Worm (Caenorhabditis elegans) whole organism, L4 larva: ENCODE measurements around the gene tpst-2.

Experiments
- F26F4.8 ChIP-seq: fragments of 200-800 bp; sonication (Bioruptor generic); conservative IDR thresholded peaks from 2 replicates; pipeline ENCODE4 v1.3.6; 2022; ENCODE audit warnings: missing genetic modification characterization, missing compliant biosample characterization
- F37D6.2 ChIP-seq: sonication (generic microtip); optimal IDR thresholded peaks from 2 replicates; lab custom pipeline; 2016; ENCODE audit warnings: mild to moderate bottlenecking, missing genetic modification characterization, missing compliant biosample characterization
- F44E2.7 ChIP-seq: fragments of 200-800 bp; sonication (Bioruptor generic); IDR thresholded peaks from 2 replicates; pipeline ENCODE4 v2.1.2; 2022; ENCODE audit warnings: missing genetic modification characterization, missing compliant biosample characterization
- F49E8.2 ChIP-seq: sonication (generic microtip); optimal IDR thresholded peaks from 2 replicates; lab custom pipeline; 2016; ENCODE audit warnings: missing compliant biosample characterization, mild to moderate bottlenecking, missing genetic modification characterization, borderline replicate concordance
- T26A8.4 ChIP-seq: fragments of 200-800 bp; sonication (Bioruptor generic); IDR thresholded peaks from 2 replicates; pipeline ENCODE4 v1.3.6; 2022; ENCODE audit warnings: missing genetic modification characterization, missing compliant biosample characterization
- Y75B8A.6 ChIP-seq: fragments of 200-800 bp; sonication (Bioruptor generic); IDR thresholded peaks from 2 replicates; pipeline ENCODE4 v1.3.6; 2022; ENCODE audit warnings: missing genetic modification reagents, missing genetic modification characterization, missing compliant biosample characterization
- ZK337.2 ChIP-seq: fragments of 200-800 bp; sonication (Bioruptor generic); IDR thresholded peaks from 2 replicates; pipeline ENCODE4 v1.3.6; 2022; ENCODE audit warnings: missing genetic modification reagents, missing genetic modification characterization, missing compliant biosample characterization
- ama-1 ChIP-seq: fragments of 150-350 bp; optimal IDR thresholded peaks from 2 replicates; lab custom pipeline; 2014; ENCODE audit warnings: inconsistent platforms, mixed read lengths
- arid-1 ChIP-seq: fragments of 200-800 bp; sonication (Bioruptor generic); conservative IDR thresholded peaks from 2 replicates; pipeline ENCODE4 v1.3.6; 2022; ENCODE audit warnings: missing genetic modification reagents, missing genetic modification characterization, missing compliant biosample characterization
- attf-4 ChIP-seq: sonication (generic microtip); optimal IDR thresholded peaks from 3 replicates; lab custom pipeline; 2017; ENCODE audit warnings: missing biosample characterization, missing genetic modification characterization
- ceh-20 ChIP-seq: fragments of 200-800 bp; sonication (Bioruptor generic); IDR thresholded peaks from 2 replicates; pipeline ENCODE4 v1.3.6; 2022; ENCODE audit warnings: missing genetic modification reagents, missing genetic modification characterization, missing compliant biosample characterization
- ceh-28 ChIP-seq: fragments of 150-350 bp; optimal IDR thresholded peaks from 2 replicates; lab custom pipeline; 2014; ENCODE audit warnings: missing biosample characterization, missing genetic modification reagents, missing genetic modification characterization
- ceh-82 ChIP-seq: sonication (generic microtip); optimal IDR thresholded peaks from 2 replicates; lab custom pipeline; 2017; ENCODE audit warnings: missing biosample characterization, missing genetic modification characterization
- ctbp-1 ChIP-seq: fragments of 200-800 bp; sonication (Bioruptor generic); IDR thresholded peaks from 2 replicates; pipeline ENCODE4 v1.3.6; 2022; ENCODE audit warnings: missing genetic modification reagents, missing genetic modification characterization, missing compliant biosample characterization
- daf-19 ChIP-seq: fragments of 200-800 bp; sonication (Bioruptor generic); conservative IDR thresholded peaks from 2 replicates; pipeline ENCODE4 v1.3.6; 2022; ENCODE audit warnings: missing genetic modification characterization, missing compliant biosample characterization
- daf-8 ChIP-seq: fragments of 200-800 bp; sonication (Bioruptor generic); IDR thresholded peaks from 2 replicates; pipeline ENCODE4 v1.3.6; 2022; ENCODE audit warnings: missing genetic modification characterization, missing compliant biosample characterization
- dmd-8 ChIP-seq: fragments of 200-800 bp; sonication (Bioruptor generic); IDR thresholded peaks from 2 replicates; pipeline ENCODE4 v1.3.6; 2022; ENCODE audit warnings: missing genetic modification characterization, missing compliant biosample characterization
- dmd-9 ChIP-seq: fragments of 200-800 bp; sonication (Bioruptor generic); IDR thresholded peaks from 2 replicates; pipeline ENCODE4 v1.3.6; 2022; ENCODE audit warnings: missing genetic modification reagents, missing genetic modification characterization, missing compliant biosample characterization
- duxl-1 ChIP-seq: sonication (generic microtip); optimal IDR thresholded peaks from 2 replicates; lab custom pipeline; 2016; ENCODE audit warnings: mild to moderate bottlenecking, missing genetic modification characterization, moderate library complexity, missing compliant biosample characterization; ENCODE audit not compliant: poor library complexity
- dve-1 ChIP-seq: sonication (generic microtip); optimal IDR thresholded peaks from 2 replicates; lab custom pipeline; 2017; ENCODE audit warnings: antibody characterized with exemption, mild to moderate bottlenecking, missing genetic modification characterization, missing compliant biosample characterization; ENCODE audit not compliant: insufficient read depth
- egl-27 ChIP-seq: sonication (generic microtip); optimal IDR thresholded peaks from 3 replicates; lab custom pipeline; 2017; ENCODE audit warnings: missing biosample characterization, missing genetic modification reagents, missing genetic modification characterization
- egl-43 ChIP-seq: fragments of 200-800 bp; sonication (Bioruptor generic); IDR thresholded peaks from 2 replicates; pipeline ENCODE4 v1.3.6; 2022; ENCODE audit warnings: missing genetic modification reagents, missing genetic modification characterization, missing compliant biosample characterization
- gei-8 ChIP-seq: fragments of 200-800 bp; sonication (Bioruptor generic); optimal IDR thresholded peaks from 2 replicates; lab custom pipeline; 2018; ENCODE audit warnings: mild to moderate bottlenecking, missing genetic modification characterization, missing compliant biosample characterization
- hif-1 ChIP-seq, 2 experiments: sonication (generic microtip); optimal IDR thresholded peaks; 2 replicates each; lab custom pipeline; 2016 to 2017; ENCODE audit warnings: missing compliant biosample characterization in 2 of 2, missing genetic modification characterization in 2 of 2, missing genetic modification reagents in 2 of 2, missing genotype in 2 of 2, mild to moderate bottlenecking in 1 of 2
- lim-7 ChIP-seq: fragments of 200-800 bp; sonication (Bioruptor generic); IDR thresholded peaks from 2 replicates; pipeline ENCODE4 v1.3.6; 2022; ENCODE audit warnings: missing genetic modification characterization, missing compliant biosample characterization
- lin-1 ChIP-seq: fragments of 200-800 bp; sonication (Bioruptor generic); IDR thresholded peaks from 2 replicates; pipeline ENCODE4 v1.3.6; 2022; ENCODE audit warnings: missing genetic modification reagents, missing genetic modification characterization, missing compliant biosample characterization
- lin-38 ChIP-seq: fragments of 200-800 bp; sonication (Bioruptor generic); IDR thresholded peaks from 2 replicates; pipeline ENCODE4 v1.3.6; 2022; ENCODE audit warnings: missing genetic modification reagents, missing genetic modification characterization, missing compliant biosample characterization
- lin-39 ChIP-seq: fragments of 150-350 bp; optimal IDR thresholded peaks from 2 replicates; lab custom pipeline; 2014; ENCODE audit warnings: missing biosample characterization, missing genetic modification reagents, missing genetic modification characterization
- lsy-2 ChIP-seq, 2 experiments: fragments of 150-350 bp in 1 of 2; sonication (generic microtip) in 1 of 2; optimal IDR thresholded peaks; 2 replicates each; lab custom pipeline; 2014 to 2017; ENCODE audit warnings: missing biosample characterization in 2 of 2, missing genetic modification characterization in 2 of 2
- madf-9 ChIP-seq: fragments of 200-800 bp; sonication (Bioruptor generic); conservative IDR thresholded peaks from 2 replicates; pipeline ENCODE4 v1.3.6; 2022; ENCODE audit warnings: missing genetic modification reagents, missing genetic modification characterization, missing compliant biosample characterization
- mdt-29 ChIP-seq: fragments of 200-800 bp; sonication (Bioruptor generic); IDR thresholded peaks from 2 replicates; pipeline ENCODE4 v1.3.6; 2022; ENCODE audit warnings: missing genetic modification reagents, missing genetic modification characterization, missing compliant biosample characterization
- mxl-2 ChIP-seq: fragments of 200-800 bp; sonication (Bioruptor generic); conservative IDR thresholded peaks from 2 replicates; pipeline ENCODE4 v1.3.6; 2022; ENCODE audit warnings: missing genetic modification reagents, missing genetic modification characterization, missing compliant biosample characterization
- nhr-102 ChIP-seq: sonication (generic microtip); optimal IDR thresholded peaks from 2 replicates; lab custom pipeline; 2016; ENCODE audit warnings: mild to moderate bottlenecking, missing genetic modification characterization, moderate library complexity, missing compliant biosample characterization
- nhr-11 ChIP-seq: fragments of 150-350 bp; optimal IDR thresholded peaks from 2 replicates; lab custom pipeline; 2014; ENCODE audit warnings: missing biosample characterization, missing genetic modification characterization
- nhr-111 ChIP-seq: fragments of 200-800 bp; sonication (Bioruptor generic); optimal IDR thresholded peaks from 2 replicates; lab custom pipeline; 2018; ENCODE audit warnings: mild to moderate bottlenecking, missing genetic modification characterization, missing compliant biosample characterization
- nhr-237 ChIP-seq: sonication (generic microtip); optimal IDR thresholded peaks from 2 replicates; lab custom pipeline; 2017; ENCODE audit warnings: missing biosample characterization, missing genetic modification characterization
- nhr-28 ChIP-seq: fragments of 150-350 bp; optimal IDR thresholded peaks from 2 replicates; lab custom pipeline; 2014; ENCODE audit warnings: missing biosample characterization, missing genetic modification characterization
- nhr-41 ChIP-seq: fragments of 200-800 bp; sonication (Bioruptor generic); IDR thresholded peaks from 2 replicates; pipeline ENCODE4 v1.3.6; 2022; ENCODE audit warnings: missing genetic modification reagents, missing genetic modification characterization, missing compliant biosample characterization
- nhr-42 ChIP-seq: fragments of 200-800 bp; sonication (Bioruptor generic); IDR thresholded peaks from 2 replicates; pipeline ENCODE4 v1.3.6; 2022; ENCODE audit warnings: missing genetic modification characterization, missing compliant biosample characterization
- nhr-48 ChIP-seq: sonication (generic microtip); optimal IDR thresholded peaks from 2 replicates; lab custom pipeline; 2016; ENCODE audit warnings: mild to moderate bottlenecking, missing genetic modification characterization, missing compliant biosample characterization
- php-3 ChIP-seq: fragments of 200-800 bp; sonication (Bioruptor generic); IDR thresholded peaks from 2 replicates; pipeline ENCODE4 v1.3.6; 2022; ENCODE audit warnings: missing genetic modification reagents, missing genetic modification characterization, missing compliant biosample characterization
- rbr-2 ChIP-seq: sonication (generic microtip); optimal IDR thresholded peaks from 2 replicates; lab custom pipeline; 2016; ENCODE audit warnings: missing genotype, missing genetic modification characterization, missing compliant biosample characterization
- sdz-12 ChIP-seq: fragments of 200-800 bp; sonication (Bioruptor generic); optimal IDR thresholded peaks from 2 replicates; lab custom pipeline; 2018; ENCODE audit warnings: mild to moderate bottlenecking, missing genetic modification characterization, missing compliant biosample characterization
- set-16 ChIP-seq: fragments of 200-800 bp; sonication (Bioruptor generic); IDR thresholded peaks from 2 replicates; pipeline ENCODE4 v1.3.6; 2022; ENCODE audit warnings: missing genetic modification reagents, missing genetic modification characterization, missing compliant biosample characterization
- snpc-4 ChIP-seq: fragments of 150-350 bp; optimal IDR thresholded peaks from 2 replicates; lab custom pipeline; 2014; ENCODE audit warnings: missing biosample characterization, missing genetic modification characterization
- tag-97 ChIP-seq: fragments of 200-800 bp; sonication (Bioruptor generic); IDR thresholded peaks from 2 replicates; pipeline ENCODE4 v1.3.6; 2022; ENCODE audit warnings: missing genetic modification characterization, missing compliant biosample characterization
- tra-1 ChIP-seq: fragments of 200-800 bp; sonication (Bioruptor generic); IDR thresholded peaks from 2 replicates; pipeline ENCODE4 v1.3.6; 2022; ENCODE audit warnings: missing genetic modification reagents, missing genetic modification characterization, missing compliant biosample characterization
- unc-130 ChIP-seq: sonication (generic microtip); optimal IDR thresholded peaks from 2 replicates; lab custom pipeline; 2016; ENCODE audit warnings: missing genetic modification reagents, missing genetic modification characterization, missing compliant biosample characterization
- unc-39 ChIP-seq: sonication (generic microtip); optimal IDR thresholded peaks from 2 replicates; lab custom pipeline; 2017; ENCODE audit warnings: missing biosample characterization, missing genetic modification characterization
- vab-7 ChIP-seq: fragments of 200-800 bp; sonication (Bioruptor generic); IDR thresholded peaks from 2 replicates; pipeline ENCODE4 v1.3.6; 2022; ENCODE audit warnings: missing genetic modification reagents, missing genetic modification characterization, missing compliant biosample characterization
- zfp-2 ChIP-seq: sonication (generic microtip); optimal IDR thresholded peaks from 2 replicates; lab custom pipeline; 2016; ENCODE audit warnings: mild to moderate bottlenecking, missing genetic modification characterization, missing compliant biosample characterization
- zip-2 ChIP-seq: fragments of 150-350 bp; optimal IDR thresholded peaks from 2 replicates; lab custom pipeline; 2014; ENCODE audit warnings: missing biosample characterization, missing genetic modification characterization

Gene tpst-2

ce11 chrIII:783254-783753, 12.2 kb downstream of the tpst-2 start, which contains the start of the genes dagl-2 and ppm-1.G:
Gene dagl-2 (minus strand): TSS chrIII:783305.
Gene ppm-1.G (plus strand): TSS chrIII:783703.
- TF ChIP-seq php-3 (GFP tag; lab: Robert Waterston, UW) (no peak), F37D6.2 (tag; lab: Kevin White, UChicago) (no peak), tra-1 (no peak), Y75B8A.6 (GFP tag; lab: Robert Waterston, UW) (no peak), mdt-29 (GFP tag; lab: Robert Waterston, UW) (no peak), dve-1 (tag; lab: Kevin White, UChicago) (peak; percentile 57), ama-1 (lab: Kevin White, UChicago) (no peak), vab-7 (GFP tag; lab: Robert Waterston, UW) (no peak), nhr-41 (GFP tag; lab: Robert Waterston, UW) (no peak), gei-8 (GFP tag; lab: Kevin White, UChicago) (no peak), daf-19 (GFP tag; lab: Robert Waterston, UW) (no peak), zip-2 (tag; lab: Kevin White, UChicago) (no peak), unc-39 (tag; lab: Kevin White, UChicago) (no peak), zfp-2 (no peak), dmd-9 (0 out of 2 replicates have a peak, but pooled peaks have one; percentile 29), set-16 (GFP tag; lab: Robert Waterston, UW) (no peak), hif-1 (tag; optimal IDR thresholded peaks at IDR 0.05; lab: Kevin White, UChicago) (peak in 1 of 2 experiments; percentile 82), nhr-48 (tag; lab: Kevin White, UChicago) (no peak), lin-39 (tag; lab: Kevin White, UChicago) (no peak), ceh-28 (tag; lab: Kevin White, UChicago) (no peak), lin-38 (GFP tag; lab: Robert Waterston, UW) (peak; percentile 94), nhr-11 (peak; percentile 28), nhr-28 (tag; lab: Kevin White, UChicago) (peak; percentile 10), nhr-102 (tag; lab: Kevin White, UChicago) (no peak), ZK337.2 (no peak), ctbp-1 (no peak), arid-1 (GFP tag; lab: Robert Waterston, UW) (no peak), ceh-82 (tag; lab: Kevin White, UChicago) (no peak), egl-27 (no peak), nhr-42 (no peak), snpc-4 (no peak), egl-43 (GFP tag; lab: Robert Waterston, UW) (no peak), unc-130 (GFP tag; lab: Kevin White, UChicago) (peak; percentile 90), lim-7 (GFP tag; lab: Robert Waterston, UW) (no peak), T26A8.4 (GFP tag; lab: Robert Waterston, UW) (no peak), F49E8.2 (tag; lab: Kevin White, UChicago) (no peak), lin-1 (GFP tag; lab: Robert Waterston, UW) (no peak), attf-4 (no peak), F26F4.8 (GFP tag; lab: Robert Waterston, UW) (no peak), daf-8 (GFP tag; lab: Robert Waterston, UW) (no peak), rbr-2 (tag; lab: Kevin White, UChicago) (peak; percentile 53), duxl-1 (tag; lab: Kevin White, UChicago) (no peak), madf-9 (GFP tag; lab: Robert Waterston, UW) (no peak; the same call in 1 of the 2 replicates), nhr-111 (no peak), F44E2.7 (no peak), mxl-2 (GFP tag; lab: Robert Waterston, UW) (no peak), sdz-12 (GFP tag; lab: Kevin White, UChicago) (no peak), tag-97 (no peak), nhr-237 (tag; lab: Kevin White, UChicago) (no peak), dmd-8 (GFP tag; lab: Robert Waterston, UW) (no peak), lsy-2 (tag; optimal IDR thresholded peaks at IDR 0.05; lab: Kevin White, UChicago) (peak; percentile 46 to 88), ceh-20 (GFP tag; lab: Robert Waterston, UW) (no peak)
